Worm (Caenorhabditis elegans) whole organism, L4/young adult: Measurements from ENCODE around the gene Y37E11B.7.

Experiments
- W03F9.2 ChIP-seq: fragments of 150-350 bp; optimal IDR thresholded peaks from 2 replicates; lab custom pipeline; 2014; ENCODE audit warnings: missing biosample characterization, missing genetic modification characterization
- dao-5 ChIP-seq: sonication (generic microtip); optimal IDR thresholded peaks from 2 replicates; lab custom pipeline; 2016; ENCODE audit warnings: missing genotype, missing genetic modification characterization, moderate library complexity, missing compliant biosample characterization

ce11 chrIV:3621805-3622355 is 21.9 kb upstream of the Y37E11B.7 start:
- TF ChIP-seq W03F9.2 (tag; lab: Kevin White, UChicago) (no peak), dao-5 (no peak)
